Fruit fly (Drosophila melanogaster) whole organism, embryonic: ENCODE measurements around the gene Pcmt.
A peak's percentile ranks its signal among the peaks of the same experiment; 100 is the strongest.

ENCODE experiments used
- ATbp ChIP-seq: fragments of 200-800 bp; sonication (Bioruptor generic); optimal IDR thresholded peaks from 2 replicates; lab custom pipeline; 2017; ENCODE audit warnings: missing biosample characterization, mild to moderate bottlenecking, missing genetic modification characterization, missing genetic modification reagents
- Atf-2 ChIP-seq: fragments of 200-800 bp; sonication (Bioruptor generic); optimal IDR thresholded peaks from 2 replicates; lab custom pipeline; 2016; ENCODE audit warnings: missing biosample characterization, missing genetic modification characterization
- BEAF-32 ChIP-seq: fragments of 200-800 bp; sonication (Bioruptor generic); optimal IDR thresholded peaks from 3 replicates; lab custom pipeline; 2017; ENCODE audit warnings: missing biosample characterization, missing genetic modification characterization, mild to moderate bottlenecking, moderate library complexity, missing genetic modification reagents
- BtbVII ChIP-seq: fragments of 200-800 bp; sonication (Bioruptor generic); optimal IDR thresholded peaks from 3 replicates; lab custom pipeline; 2017; ENCODE audit warnings: missing biosample characterization, mild to moderate bottlenecking, missing genetic modification characterization
- CG10267 ChIP-seq: fragments of 200-800 bp; sonication (Bioruptor generic); optimal IDR thresholded peaks from 2 replicates; lab custom pipeline; 2018; ENCODE audit warnings: missing biosample characterization, mild to moderate bottlenecking, missing genetic modification characterization, moderate library complexity
- CG11093 ChIP-seq: fragments of 200-800 bp; sonication (Bioruptor generic); IDR thresholded peaks from 3 replicates; pipeline ENCODE4 v1.3.6; 2022; ENCODE audit warnings: missing biosample characterization, missing genetic modification characterization
- CG11723 ChIP-seq: fragments of 200-800 bp; sonication (Bioruptor generic); optimal IDR thresholded peaks from 2 replicates; lab custom pipeline; 2017; ENCODE audit warnings: missing biosample characterization, mild to moderate bottlenecking, missing genetic modification characterization
- CG12104 ChIP-seq: fragments of 200-800 bp; sonication (Bioruptor generic); optimal IDR thresholded peaks from 3 replicates; lab custom pipeline; 2016; ENCODE audit warnings: missing biosample characterization, missing genetic modification characterization
- CG12769 ChIP-seq: fragments of 200-800 bp; sonication (Bioruptor generic); optimal IDR thresholded peaks from 2 replicates; lab custom pipeline; 2019; ENCODE audit warnings: missing biosample characterization, mild to moderate bottlenecking, missing genetic modification characterization, moderate library complexity
- CG14965 ChIP-seq: fragments of 200-800 bp; sonication (Bioruptor generic); optimal IDR thresholded peaks from 2 replicates; lab custom pipeline; 2016; ENCODE audit warnings: missing biosample characterization, missing genetic modification characterization, borderline replicate concordance
- CG16815 ChIP-seq: fragments of 200-800 bp; sonication (Bioruptor generic); optimal IDR thresholded peaks from 3 replicates; lab custom pipeline; 2017; ENCODE audit warnings: missing biosample characterization, mild to moderate bottlenecking, missing genetic modification characterization
- CG2889 ChIP-seq: fragments of 200-800 bp; sonication (Bioruptor generic); IDR thresholded peaks from 3 replicates; pipeline ENCODE4 v1.3.6; 2022; ENCODE audit warnings: missing biosample characterization, missing genetic modification characterization
- CG5180 ChIP-seq: fragments of 200-800 bp; sonication (Bioruptor generic); optimal IDR thresholded peaks from 3 replicates; lab custom pipeline; 2017; ENCODE audit warnings: missing biosample characterization, missing genetic modification characterization, mild to moderate bottlenecking, moderate library complexity, missing genetic modification reagents
- CG5953 ChIP-seq: fragments of 200-800 bp; sonication (Bioruptor generic); IDR thresholded peaks from 2 replicates; pipeline ENCODE4 v1.3.6; 2022; ENCODE audit warnings: missing biosample characterization, missing genetic modification characterization
- CG6791 ChIP-seq: fragments of 200-800 bp; sonication (Bioruptor generic); IDR thresholded peaks from 3 replicates; pipeline ENCODE4 v1.3.6; 2022; ENCODE audit warnings: missing biosample characterization, missing genetic modification characterization; ENCODE audit not compliant: partially characterized antibody
- CG7786 ChIP-seq: fragments of 200-800 bp; sonication (Bioruptor generic); optimal IDR thresholded peaks from 2 replicates; lab custom pipeline; 2016; ENCODE audit warnings: missing biosample characterization, missing genetic modification characterization
- CG8089 ChIP-seq: fragments of 200-800 bp; sonication (Bioruptor generic); optimal IDR thresholded peaks from 3 replicates; lab custom pipeline; 2016; ENCODE audit warnings: missing biosample characterization, missing genetic modification characterization
- CG8388 ChIP-seq: fragments of 200-800 bp; sonication (Bioruptor generic); optimal IDR thresholded peaks from 2 replicates; lab custom pipeline; 2019; ENCODE audit warnings: missing biosample characterization, mild to moderate bottlenecking, missing genetic modification characterization, moderate library complexity
- CkIIα-i1 ChIP-seq: fragments of 200-800 bp; sonication (Bioruptor generic); IDR thresholded peaks from 2 replicates; pipeline ENCODE4 v1.3.6; 2022; ENCODE audit warnings: missing biosample characterization, missing genetic modification characterization
- Dad ChIP-seq: fragments of 200-800 bp; sonication (Bioruptor generic); optimal IDR thresholded peaks from 3 replicates; lab custom pipeline; 2016; ENCODE audit warnings: missing biosample characterization, missing genetic modification characterization
- Doc2 ChIP-seq: fragments of 200-800 bp; sonication (Bioruptor generic); IDR thresholded peaks from 2 replicates; pipeline ENCODE4 v1.3.6; 2022; ENCODE audit warnings: missing biosample characterization, missing genetic modification characterization
- Dp ChIP-seq: fragments of 200-800 bp; sonication (Bioruptor generic); optimal IDR thresholded peaks from 2 replicates; lab custom pipeline; 2018; ENCODE audit warnings: missing biosample characterization, mild to moderate bottlenecking, missing genetic modification characterization, moderate library complexity
- Eip74EF ChIP-seq, 2 experiments: fragments of 200-800 bp in 1 of 2; fragments of >200 bp in 1 of 2; sonication (Bioruptor generic) in 1 of 2; optimal IDR thresholded peaks; 2 replicates each; lab custom pipeline; 2017 to 2019; ENCODE audit warnings: missing biosample characterization in 2 of 2, missing genetic modification characterization in 2 of 2, mild to moderate bottlenecking in 1 of 2, moderate library complexity in 1 of 2
- Fer3 ChIP-seq: fragments of 200-800 bp; sonication (Bioruptor generic); optimal IDR thresholded peaks from 2 replicates; lab custom pipeline; 2018; ENCODE audit warnings: missing biosample characterization, mild to moderate bottlenecking, missing genetic modification characterization, moderate library complexity
- HmgZ ChIP-seq: fragments of 200-800 bp; sonication (Bioruptor generic); optimal IDR thresholded peaks from 2 replicates; lab custom pipeline; 2018; ENCODE audit warnings: missing biosample characterization, mild to moderate bottlenecking, missing genetic modification characterization
- Mes4 ChIP-seq: fragments of 200-800 bp; sonication (Bioruptor generic); optimal IDR thresholded peaks from 2 replicates; lab custom pipeline; 2016; ENCODE audit warnings: missing biosample characterization, missing genetic modification characterization
- Myb ChIP-seq: fragments of 200-800 bp; sonication (Bioruptor generic); optimal IDR thresholded peaks from 2 replicates; lab custom pipeline; 2016; ENCODE audit warnings: missing biosample characterization, missing genetic modification characterization
- NFAT ChIP-seq: fragments of 200-800 bp; sonication (Bioruptor generic); IDR thresholded peaks from 2 replicates; pipeline ENCODE4 v1.3.6; 2022; ENCODE audit warnings: missing biosample characterization, missing genetic modification characterization
- Six4 ChIP-seq: fragments of 200-800 bp; sonication (Bioruptor generic); optimal IDR thresholded peaks from 2 replicates; lab custom pipeline; 2016; ENCODE audit warnings: missing biosample characterization, missing genetic modification characterization
- Spps ChIP-seq: fragments of 200-800 bp; sonication (Bioruptor generic); optimal IDR thresholded peaks from 2 replicates; lab custom pipeline; 2018; ENCODE audit warnings: missing biosample characterization, mild to moderate bottlenecking, missing genetic modification characterization
- Ssrp ChIP-seq: fragments of 200-800 bp; sonication (Bioruptor generic); optimal IDR thresholded peaks from 2 replicates; lab custom pipeline; 2018; ENCODE audit warnings: missing biosample characterization, mild to moderate bottlenecking, missing genetic modification characterization, moderate library complexity
- Vsx1 ChIP-seq: fragments of 200-800 bp; sonication (Bioruptor generic); optimal IDR thresholded peaks from 2 replicates; lab custom pipeline; 2017; ENCODE audit warnings: missing biosample characterization, mild to moderate bottlenecking, missing genetic modification characterization, missing genetic modification reagents
- Xbp1 ChIP-seq: fragments of 200-800 bp; sonication (Bioruptor generic); optimal IDR thresholded peaks from 3 replicates; lab custom pipeline; 2016; ENCODE audit warnings: missing biosample characterization, mild to moderate bottlenecking, missing genetic modification characterization
- amos ChIP-seq: fragments of 200-800 bp; sonication (Bioruptor generic); IDR thresholded peaks from 2 replicates; pipeline ENCODE4 v1.3.6; 2022; ENCODE audit warnings: missing biosample characterization, missing genetic modification characterization; ENCODE audit not compliant: partially characterized antibody
- aop ChIP-seq: fragments of 200-800 bp; sonication (Bioruptor generic); IDR thresholded peaks from 2 replicates; pipeline ENCODE4 v1.3.6; 2022; ENCODE audit warnings: missing biosample characterization, missing genetic modification characterization
- ara ChIP-seq: fragments of 200-800 bp; sonication (Bioruptor generic); IDR thresholded peaks from 2 replicates; pipeline ENCODE4 v1.3.6; 2022; ENCODE audit warnings: missing biosample characterization, missing genetic modification characterization
- gcm ChIP-seq: fragments of 200-800 bp; sonication (Bioruptor generic); optimal IDR thresholded peaks from 2 replicates; lab custom pipeline; 2019; ENCODE audit warnings: missing biosample characterization, mild to moderate bottlenecking, missing genetic modification characterization, moderate library complexity
- h ChIP-seq: fragments of >200 bp; optimal IDR thresholded peaks from 2 replicates; lab custom pipeline; 2017
- jumu ChIP-seq: fragments of 200-800 bp; sonication (Bioruptor generic); optimal IDR thresholded peaks from 3 replicates; lab custom pipeline; 2016; ENCODE audit warnings: missing biosample characterization, missing genetic modification characterization
- ken ChIP-seq: fragments of 200-800 bp; sonication (Bioruptor generic); IDR thresholded peaks from 3 replicates; pipeline ENCODE4 v1.3.6; 2022; ENCODE audit warnings: missing biosample characterization, missing genetic modification characterization
- pb ChIP-seq: fragments of 200-800 bp; sonication (Bioruptor generic); optimal IDR thresholded peaks from 3 replicates; lab custom pipeline; 2016; ENCODE audit warnings: missing biosample characterization, missing genetic modification characterization
- prd ChIP-seq, 3 experiments: fragments of >200 bp in 2 of 3; fragments of 200-800 bp in 1 of 3; sonication (Bioruptor generic) in 1 of 3; optimal IDR thresholded peaks in 2 of 3; IDR thresholded peaks in 1 of 3; 2 replicates in 2 of 3; 3 replicates in 1 of 3; pipeline versions ENCODE4 v1.3.6 to Lab custom; 2017 to 2022; ENCODE audit warnings: missing biosample characterization in 1 of 3, missing genetic modification characterization in 1 of 3
- ranshi ChIP-seq: fragments of 200-800 bp; sonication (Bioruptor generic); IDR thresholded peaks from 2 replicates; pipeline ENCODE4 v1.3.6; 2022; ENCODE audit warnings: missing biosample characterization, missing genetic modification characterization
- salm ChIP-seq: fragments of 200-800 bp; sonication (Bioruptor generic); optimal IDR thresholded peaks from 2 replicates; lab custom pipeline; 2018; ENCODE audit warnings: missing biosample characterization, mild to moderate bottlenecking, missing genetic modification characterization
- sc ChIP-seq, 3 experiments: fragments of >200 bp in 2 of 3; fragments of 200-800 bp in 1 of 3; sonication (Bioruptor generic) in 1 of 3; optimal IDR thresholded peaks; 2 replicates in 2 of 3; 3 replicates in 1 of 3; lab custom pipeline; 2017; ENCODE audit warnings: mild to moderate bottlenecking in 1 of 3, missing biosample characterization in 1 of 3, missing genetic modification characterization in 1 of 3, missing genetic modification reagents in 1 of 3
- tgo ChIP-seq: fragments of 200-800 bp; sonication (Bioruptor generic); IDR thresholded peaks from 3 replicates; pipeline ENCODE4 v1.3.6; 2022; ENCODE audit warnings: missing biosample characterization, missing genetic modification characterization
- tio ChIP-seq: fragments of 200-800 bp; sonication (Bioruptor generic); optimal IDR thresholded peaks from 2 replicates; lab custom pipeline; 2017; ENCODE audit warnings: missing biosample characterization, missing genetic modification characterization, inconsistent platforms
- zen ChIP-seq: fragments of 200-800 bp; sonication (Bioruptor generic); optimal IDR thresholded peaks from 3 replicates; lab custom pipeline; 2018; ENCODE audit warnings: missing biosample characterization, mild to moderate bottlenecking, missing genetic modification characterization, moderate library complexity
- zen2 ChIP-seq: fragments of 200-800 bp; sonication (Bioruptor generic); IDR thresholded peaks from 3 replicates; pipeline ENCODE4 v1.3.6; 2022; ENCODE audit warnings: missing biosample characterization, missing genetic modification characterization; ENCODE audit not compliant: partially characterized antibody
- zf30C ChIP-seq: fragments of 200-800 bp; sonication (Bioruptor generic); optimal IDR thresholded peaks from 3 replicates; lab custom pipeline; 2018; ENCODE audit warnings: missing biosample characterization, mild to moderate bottlenecking, missing genetic modification characterization

Gene Pcmt

DNA sequence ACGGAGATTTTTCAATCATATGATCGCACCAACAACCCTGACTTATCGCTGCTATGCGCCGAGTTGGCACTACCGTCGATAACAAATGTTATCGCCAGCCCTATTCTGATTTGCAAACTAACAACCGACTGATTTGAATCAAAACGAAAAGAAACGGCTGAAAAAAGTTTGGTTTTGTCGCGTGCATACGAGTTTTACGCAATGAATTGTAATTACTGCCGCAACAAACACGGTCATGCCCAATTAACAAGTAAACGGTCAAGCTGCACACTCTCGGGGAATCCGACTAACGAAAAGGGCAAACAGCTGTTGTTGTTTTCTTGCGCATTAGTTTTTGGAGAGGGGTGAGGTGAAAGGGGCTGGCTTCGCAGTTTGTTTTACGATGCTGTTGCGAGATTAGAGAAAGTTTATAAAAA lies 10.7 kb upstream of the Pcmt start, which contains the start of the genes CG14671 and CG12746 (continued):
- TF ChIP-seq Atf-2 (GFP tag; lab: Kevin White, UChicago) (no peak), CG16815 (GFP tag; lab: Kevin White, UChicago) (no peak), CG5953 (GFP tag; lab: Robert Waterston, UW) (no peak), ara (GFP tag; lab: Robert Waterston, UW) (no peak), BtbVII (GFP tag; lab: Kevin White, UChicago) (no peak), CG12769 (tag; lab: Kevin White, UChicago) (no peak), Mes4 (GFP tag; lab: Kevin White, UChicago) (no peak), h (lab: Kevin White, UChicago) (no peak), NFAT (GFP tag; lab: Robert Waterston, UW) (no peak), BEAF-32 (GFP tag; lab: Kevin White, UChicago) (peak; percentile 28), Spps (tag; lab: Kevin White, UChicago) (no peak), Fer3 (tag; lab: Kevin White, UChicago) (no peak), CG8089 (no peak), tio (GFP tag; lab: Kevin White, UChicago) (no peak), Xbp1 (GFP tag; lab: Kevin White, UChicago) (no peak), ken (GFP tag; lab: Robert Waterston, UW) (no peak), CG11723 (GFP tag; lab: Kevin White, UChicago) (no peak), aop (no peak), CG7786 (GFP tag; lab: Kevin White, UChicago) (no peak), Vsx1 (GFP tag; lab: Kevin White, UChicago) (no peak), CG11093 (no peak), CG10267 (tag; lab: Kevin White, UChicago) (no peak), Myb (GFP tag; lab: Kevin White, UChicago) (peak; percentile 84), CkIIα-i1 (GFP tag; lab: Robert Waterston, UW) (no peak), CG6791 (GFP tag; lab: Robert Waterston, UW) (no peak), Doc2 (GFP tag; lab: Robert Waterston, UW) (no peak), pb (GFP tag; lab: Kevin White, UChicago) (no peak), zen (tag; lab: Kevin White, UChicago) (no peak), CG14965 (no peak), amos (GFP tag; lab: Robert Waterston, UW) (no peak; the same call in 1 of the 2 replicates), Ssrp (no peak), jumu (GFP tag; lab: Kevin White, UChicago) (no peak), CG2889 (GFP tag; lab: Robert Waterston, UW) (no peak), prd (optimal IDR thresholded peaks at IDR 0.05; lab: Kevin White, UChicago) (no peak), prd (GFP tag; IDR thresholded peaks at IDR 0.05; lab: Robert Waterston, UW) (no peak), HmgZ (tag; lab: Kevin White, UChicago) (peak; percentile 34), zen2 (GFP tag; lab: Robert Waterston, UW) (no peak; the same call in 2 of the 3 replicates), zf30C (no peak), sc (optimal IDR thresholded peaks at IDR 0.05; lab: Kevin White, UChicago) (no peak), sc (GFP tag; optimal IDR thresholded peaks at IDR 0.05; lab: Kevin White, UChicago) (no peak), ranshi (GFP tag; lab: Robert Waterston, UW) (no peak), ATbp (no peak), CG12104 (GFP tag; lab: Kevin White, UChicago) (no peak), gcm (no peak), Six4 (GFP tag; lab: Kevin White, UChicago) (no peak), Eip74EF (GFP tag; optimal IDR thresholded peaks at IDR 0.05; lab: Kevin White, UChicago) (no peak), Dad (GFP tag; lab: Kevin White, UChicago) (no peak), salm (tag; lab: Kevin White, UChicago) (no peak), Dp (GFP tag; lab: Kevin White, UChicago) (peak; percentile 60), tgo (GFP tag; lab: Robert Waterston, UW) (no peak), CG5180 (GFP tag; lab: Kevin White, UChicago) (no peak), CG8388 (GFP tag; lab: Kevin White, UChicago) (no peak)
